Worm (Caenorhabditis elegans): ENCODE measurements around the gene srw-61.

DNA sequence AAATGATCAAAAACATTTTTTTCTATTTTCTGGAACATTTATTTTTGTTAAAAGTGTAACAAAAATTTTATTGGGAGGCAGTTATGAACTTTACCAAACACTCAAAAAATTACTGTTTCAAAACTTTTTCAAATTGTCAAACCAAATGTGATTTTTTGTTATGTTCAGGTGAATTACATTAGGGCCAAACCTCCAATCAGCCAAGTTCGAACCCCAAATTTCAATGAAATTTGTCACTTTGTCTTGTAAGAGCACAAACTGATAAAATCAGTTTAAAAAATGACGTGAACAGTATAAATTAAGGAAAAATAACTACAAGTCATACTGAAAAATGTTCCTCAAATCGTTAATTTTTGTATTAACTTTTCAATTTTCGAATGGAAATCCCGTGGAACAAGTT, 36.4 kb downstream of the srw-61 start, which contains the start of gene H25K10.1:
- TF ChIP-seq pha-4 (tag; optimal IDR thresholded peaks at IDR 0.05) = no peak
- TF ChIP-seq nfyb-1 (GFP tag; IDR thresholded peaks at IDR 0.05) = no peak
- TF ChIP-seq K12H6.12 (tag; optimal IDR thresholded peaks at IDR 0.05) = no peak
- no peak for TF ChIP-seq F23B12.7 (tag; optimal IDR thresholded peaks at IDR 0.05; ENCODE audit: insufficient read depth)
